Fruit fly (Drosophila melanogaster) whole organism, wandering third instar larva: ENCODE results near the gene Lrrk.

Experiments
- GATAd ChIP-seq: sonication (Bioruptor generic); optimal IDR thresholded peaks from 2 replicates; lab custom pipeline; 2016; ENCODE audit warnings: missing biosample characterization, missing genetic modification characterization
- OdsH ChIP-seq: fragments of 200-800 bp; sonication (Bioruptor generic); optimal IDR thresholded peaks from 2 replicates; lab custom pipeline; 2016; ENCODE audit warnings: missing biosample characterization, mild to moderate bottlenecking, missing genetic modification characterization
- br ChIP-seq: fragments of 200-800 bp; sonication (Bioruptor generic); optimal IDR thresholded peaks from 2 replicates; lab custom pipeline; 2016; ENCODE audit warnings: missing biosample characterization, missing genetic modification characterization
- pan ChIP-seq: fragments of >200 bp; optimal IDR thresholded peaks from 2 replicates; lab custom pipeline; 2017

dm6 chr3R:20600109-20600508, 35.2 kb upstream of the Lrrk start:
- TF ChIP-seq br, result no peak
- TF ChIP-seq OdsH, result no peak
- no peak for TF ChIP-seq GATAd
- no peak for TF ChIP-seq pan (lab: Kevin White, UChicago)
